Worm (Caenorhabditis elegans): ENCODE data around the gene lron-1.
A peak's percentile ranks its signal among the peaks of the same experiment; 100 is the strongest.

lron-1 gene

ce11 chrX:14602676-14603075 is 30.2 kb downstream of the lron-1 start, which contains the start of gene eor-2 (continued):
- TF ChIP-seq unc-39 (tag; optimal IDR thresholded peaks at IDR 0.05) (no peak), lin-15B (tag; optimal IDR thresholded peaks at IDR 0.05) (peak; percentile 52), egl-27 (tag; optimal IDR thresholded peaks at IDR 0.05) (peak; percentile 66)

ce11 chrX:14607770-14608169 is 35.3 kb downstream of the lron-1 start:
- TF ChIP-seq mdl-1 (tag; optimal IDR thresholded peaks at IDR 0.05) (no peak), ama-1 (optimal IDR thresholded peaks at IDR 0.05) (no peak), snpc-4 (tag; optimal IDR thresholded peaks at IDR 0.05) (no peak), eor-1 (tag; optimal IDR thresholded peaks at IDR 0.05) (no peak), nhr-23 (tag; optimal IDR thresholded peaks at IDR 0.05) (no peak), nhr-28 (tag; optimal IDR thresholded peaks at IDR 0.05) (no peak), elt-2 (tag; optimal IDR thresholded peaks at IDR 0.05) (no peak), ztf-4 (tag; optimal IDR thresholded peaks at IDR 0.05) (no peak), ceh-28 (tag; optimal IDR thresholded peaks at IDR 0.05) (no peak), lin-15B (tag; optimal IDR thresholded peaks at IDR 0.05) (no peak), daf-12 (tag; optimal IDR thresholded peaks at IDR 0.05) (no peak), nhr-12 (tag; optimal IDR thresholded peaks at IDR 0.05) (no peak), egl-27 (tag; optimal IDR thresholded peaks at IDR 0.05) (no peak), nhr-25 (tag; optimal IDR thresholded peaks at IDR 0.05) (no peak), nhr-67 (tag; optimal IDR thresholded peaks at IDR 0.05) (no peak), mml-1 (tag; optimal IDR thresholded peaks at IDR 0.05) (no peak), unc-62 (GFP tag; optimal IDR thresholded peaks at IDR 0.05) (no peak)

ce11 chrX:14610093-14610763 is 37.7 kb downstream of the lron-1 start:
- TF ChIP-seq nhr-23 (tag; optimal IDR thresholded peaks at IDR 0.05) (peak; percentile 62), lin-15B (tag; optimal IDR thresholded peaks at IDR 0.05) (peak; percentile 24), elt-1 (tag; optimal IDR thresholded peaks at IDR 0.05) (no peak), hmg-11 (tag; optimal IDR thresholded peaks at IDR 0.05) (peak; percentile 87), lin-39 (tag; optimal IDR thresholded peaks at IDR 0.05) (peak; percentile 38), jun-1 (tag; optimal IDR thresholded peaks at IDR 0.05) (no peak), nhr-76 (tag; optimal IDR thresholded peaks at IDR 0.05) (no peak), ceh-28 (tag; optimal IDR thresholded peaks at IDR 0.05) (peak; percentile 13), ama-1 (optimal IDR thresholded peaks at IDR 0.05) (no peak), unc-39 (tag; optimal IDR thresholded peaks at IDR 0.05) (no peak), elt-2 (tag; optimal IDR thresholded peaks at IDR 0.05) (peak; percentile 10), nhr-11 (tag; optimal IDR thresholded peaks at IDR 0.05) (no peak), skn-1 (tag; optimal IDR thresholded peaks at IDR 0.05) (no peak), snpc-4 (tag; optimal IDR thresholded peaks at IDR 0.05) (peak; percentile 2), egl-5 (tag; optimal IDR thresholded peaks at IDR 0.05) (no peak), pqm-1 (tag; optimal IDR thresholded peaks at IDR 0.05) (peak; percentile 12), nhr-25 (tag; optimal IDR thresholded peaks at IDR 0.05) (peak; percentile 61), fos-1 (tag; optimal IDR thresholded peaks at IDR 0.05) (no peak), nhr-28 (tag; optimal IDR thresholded peaks at IDR 0.05) (no peak)

- no peak for TF ChIP-seq lsy-12 (tag; optimal IDR thresholded peaks at IDR 0.05)
- no peak for TF ChIP-seq skn-1 (tag; optimal IDR thresholded peaks at IDR 0.05)
- no peak for TF ChIP-seq aly-2 (tag; optimal IDR thresholded peaks at IDR 0.05)
- TF ChIP-seq ceh-82 (tag; optimal IDR thresholded peaks at IDR 0.05): no peak
- no peak for TF ChIP-seq sea-2 (GFP tag; optimal IDR thresholded peaks at IDR 0.05)
- no peak for TF ChIP-seq nhr-23 (tag; optimal IDR thresholded peaks at IDR 0.05)
- no peak for TF ChIP-seq ztf-11 (tag; optimal IDR thresholded peaks at IDR 0.05)
- no peak for TF ChIP-seq nhr-77 (tag; optimal IDR thresholded peaks at IDR 0.05)
- no peak for TF ChIP-seq elt-3 (tag; optimal IDR thresholded peaks at IDR 0.05)
- TF ChIP-seq eor-1 (tag; optimal IDR thresholded peaks at IDR 0.05): no peak
- no peak for TF ChIP-seq nhr-76 (tag; optimal IDR thresholded peaks at IDR 0.05)
- TF ChIP-seq unc-62 (GFP tag; optimal IDR thresholded peaks at IDR 0.05): no peak
- no peak for TF ChIP-seq hmg-11 (tag; optimal IDR thresholded peaks at IDR 0.05)
Measured at ce11 chrX:14611074-14611473, 38.6 kb downstream of the lron-1 start, which contains the start of gene rbc-1. Gene rbc-1 (plus strand): TSS chrX:14611374.

- no peak for TF ChIP-seq ama-1 (optimal IDR thresholded peaks at IDR 0.05)
- TF ChIP-seq nhr-237 (tag; optimal IDR thresholded peaks at IDR 0.05): no peak
- TF ChIP-seq sea-2 (GFP tag; optimal IDR thresholded peaks at IDR 0.05): no peak
- no peak for TF ChIP-seq fkh-10 (GFP tag; optimal IDR thresholded peaks at IDR 0.05)
- TF ChIP-seq nhr-77 (tag; optimal IDR thresholded peaks at IDR 0.05): no peak
- no peak for TF ChIP-seq ceh-9 (tag; optimal IDR thresholded peaks at IDR 0.05)
Measured at ce11 chrX:14621207-14621606, 48.7 kb downstream of the lron-1 start.

All from whole organism, L3 larva.